Fruit fly (Drosophila melanogaster): ENCODE data around the gene Obp69a.

- TF ChIP-seq CG8478 (optimal IDR thresholded peaks at IDR 0.05) (no peak), pan (optimal IDR thresholded peaks at IDR 0.05) (no peak), psq (optimal IDR thresholded peaks at IDR 0.05) (no peak)
Observed at dm6 chr3L:12380592-12380991, 15.4 kb upstream of the Obp69a start.
